Fruit fly (Drosophila melanogaster): ENCODE data around the gene CG1090.
A peak's percentile ranks its signal among the peaks of the same experiment; 100 is the strongest.

Gene CG1090

dm6 chr3R:4319507-4320138, 40.1 kb upstream of the CG1090 start, which contains the start of gene CG9795 (continued):
- TF ChIP-seq CG16863 (GFP tag; optimal IDR thresholded peaks at IDR 0.05) (peak; percentile 21), CG9215 (GFP tag; IDR thresholded peaks at IDR 0.05) (no peak), sd (tag; optimal IDR thresholded peaks at IDR 0.05) (no peak), CG1603 (tag; optimal IDR thresholded peaks at IDR 0.05) (peak; percentile 75), CG17186 (GFP tag; optimal IDR thresholded peaks at IDR 0.05) (peak; percentile 85), gfzf (GFP tag; optimal IDR thresholded peaks at IDR 0.05) (peak; percentile 5), CG7556 (GFP tag; optimal IDR thresholded peaks at IDR 0.05) (no peak), wek (GFP tag; optimal IDR thresholded peaks at IDR 0.05) (peak; percentile 41), Dref (GFP tag; IDR thresholded peaks at IDR 0.05) (peak; percentile 98), pzg (GFP tag; optimal IDR thresholded peaks at IDR 0.05) (peak; percentile 82), CG4730 (GFP tag; IDR thresholded peaks at IDR 0.05) (no peak), Bdp1 (GFP tag; optimal IDR thresholded peaks at IDR 0.05) (no peak), caup (GFP tag; optimal IDR thresholded peaks at IDR 0.05; ENCODE audit: severe bottlenecking) (peak; percentile 46), CG2116 (GFP tag; optimal IDR thresholded peaks at IDR 0.05) (peak; percentile 82), Side (GFP tag; optimal IDR thresholded peaks at IDR 0.05) (peak; percentile 33), inv (GFP tag; IDR thresholded peaks at IDR 0.05; ENCODE audit: partially characterized antibody) (peak; percentile 79), chinmo (GFP tag; IDR thresholded peaks at IDR 0.05; ENCODE audit: partially characterized antibody) (peak; percentile 94; the same call in 3 of the 4 replicates), ash1 (GFP tag; optimal IDR thresholded peaks at IDR 0.05) (no peak), ATbp (GFP tag; optimal IDR thresholded peaks at IDR 0.05) (no peak), CG16779 (GFP tag; IDR thresholded peaks at IDR 0.05) (no peak), Poxn (GFP tag; IDR thresholded peaks at IDR 0.05) (no peak), CG34422 (GFP tag; IDR thresholded peaks at IDR 0.05) (peak; percentile 52; the same call in 1 of the 3 replicates), gem (tag; optimal IDR thresholded peaks at IDR 0.05) (no peak), pita (GFP tag; optimal IDR thresholded peaks at IDR 0.05) (no peak), slbo (GFP tag; IDR thresholded peaks at IDR 0.05) (peak; percentile 50; the same call in 1 of the 2 replicates), sob (GFP tag; IDR thresholded peaks at IDR 0.05) (peak; percentile 71), CG10267 (tag; optimal IDR thresholded peaks at IDR 0.05) (peak; percentile 38), seq (GFP tag; IDR thresholded peaks at IDR 0.05) (no peak), CG10543 (GFP tag; optimal IDR thresholded peaks at IDR 0.05) (peak; percentile 28), Hr78 (GFP tag; optimal IDR thresholded peaks at IDR 0.05) (no peak), Atf-2 (GFP tag; optimal IDR thresholded peaks at IDR 0.05) (no peak), br (optimal IDR thresholded peaks at IDR 0.05) (no peak), CG7928 (GFP tag; optimal IDR thresholded peaks at IDR 0.05) (no peak), CG6689 (GFP tag; IDR thresholded peaks at IDR 0.05) (no peak; the same call in 1 of the 2 replicates), Dp (GFP tag; optimal IDR thresholded peaks at IDR 0.05) (peak; percentile 46), Atf3 (GFP tag; optimal IDR thresholded peaks at IDR 0.05) (no peak), tin (GFP tag; optimal IDR thresholded peaks at IDR 0.05) (peak; percentile 6), Blimp-1 (GFP tag; optimal IDR thresholded peaks at IDR 0.05) (no peak), Dip3 (GFP tag; optimal IDR thresholded peaks at IDR 0.05) (no peak), CG11723 (GFP tag; optimal IDR thresholded peaks at IDR 0.05) (no peak), CG17359 (tag; optimal IDR thresholded peaks at IDR 0.05) (no peak), Six4 (GFP tag; optimal IDR thresholded peaks at IDR 0.05) (no peak), cwo (GFP tag; optimal IDR thresholded peaks at IDR 0.05) (no peak), CG4404 (GFP tag; IDR thresholded peaks at IDR 0.05) (no peak), CG6654 (GFP tag; optimal IDR thresholded peaks at IDR 0.05) (no peak), Fer3 (tag; optimal IDR thresholded peaks at IDR 0.05) (peak; percentile 7), ind (GFP tag; optimal IDR thresholded peaks at IDR 0.05) (no peak), CG12219 (GFP tag; optimal IDR thresholded peaks at IDR 0.05) (no peak), CG8089 (GFP tag; optimal IDR thresholded peaks at IDR 0.05) (no peak), Taf1 (GFP tag; IDR thresholded peaks at IDR 0.05) (no peak)

Data from whole organism, embryonic.